Fruit fly (Drosophila melanogaster): ENCODE measurements around the gene CG9173.

DNA sequence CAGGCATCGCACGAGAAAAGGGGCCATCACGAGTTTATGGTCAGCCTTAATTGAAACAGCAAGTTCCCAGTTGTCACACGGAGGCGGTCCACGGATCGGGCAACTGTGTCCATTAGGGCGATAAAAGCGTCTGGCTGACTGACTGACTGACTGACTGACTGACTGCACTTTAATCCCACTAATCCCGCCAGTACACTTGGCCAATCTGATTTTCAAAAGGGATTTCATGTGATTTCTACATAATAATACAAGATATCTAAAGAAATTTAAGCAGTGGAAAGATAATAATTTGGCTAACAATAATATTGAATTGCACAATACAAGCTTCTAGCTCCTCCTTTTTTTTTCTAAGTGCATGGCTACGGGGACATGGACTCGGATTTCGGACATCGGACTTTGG lies 19.0 kb upstream of the CG9173 start:
- no peak for TF ChIP-seq CG13204 (GFP tag; optimal IDR thresholded peaks at IDR 0.05)
- no peak for TF ChIP-seq CG14655 (GFP tag; optimal IDR thresholded peaks at IDR 0.05)
- no peak for TF ChIP-seq CG8301 (tag; optimal IDR thresholded peaks at IDR 0.05)
- TF ChIP-seq Pif1A (GFP tag; optimal IDR thresholded peaks at IDR 0.05), result no peak
- TF ChIP-seq CG9948 (tag; optimal IDR thresholded peaks at IDR 0.05), result peak; percentile 12
- no peak for TF ChIP-seq EcR (GFP tag; optimal IDR thresholded peaks at IDR 0.05)
